Worm (Caenorhabditis elegans) whole organism, L1 larva: Measurements from ENCODE around the gene sip-1.
A peak's percentile ranks its signal among the peaks of the same experiment; 100 is the strongest.

Experiments used
- C04F5.9 ChIP-seq: sonication (generic microtip); optimal IDR thresholded peaks from 2 replicates; lab custom pipeline; 2016; ENCODE audit warnings: missing genetic modification characterization, missing compliant biosample characterization
- C34B4.2 ChIP-seq: sonication (generic microtip); optimal IDR thresholded peaks from 2 replicates; lab custom pipeline; 2017; ENCODE audit warnings: mild to moderate bottlenecking, missing genetic modification characterization, missing compliant biosample characterization
- F16B12.6 ChIP-seq: fragments of 150-350 bp; optimal IDR thresholded peaks from 2 replicates; lab custom pipeline; 2014; ENCODE audit warnings: missing biosample characterization, missing genetic modification characterization
- Y116A8C.19 ChIP-seq: sonication (generic microtip); optimal IDR thresholded peaks from 2 replicates; lab custom pipeline; 2016; ENCODE audit warnings: missing compliant biosample characterization, missing genetic modification characterization, borderline replicate concordance
- aha-1 ChIP-seq: fragments of 150-350 bp; optimal IDR thresholded peaks from 2 replicates; lab custom pipeline; 2014; ENCODE audit warnings: missing biosample characterization, missing genetic modification characterization
- alr-1 ChIP-seq: fragments of 200-800 bp; sonication (Bioruptor generic); optimal IDR thresholded peaks from 2 replicates; lab custom pipeline; 2018; ENCODE audit warnings: borderline replicate concordance, mild to moderate bottlenecking, missing genetic modification characterization, missing compliant biosample characterization
- blmp-1 ChIP-seq: fragments of 150-350 bp; optimal IDR thresholded peaks from 2 replicates; lab custom pipeline; 2014; ENCODE audit warnings: missing biosample characterization, missing genetic modification characterization
- ceh-82 ChIP-seq, 3 experiments: fragments of 150-350 bp in 1 of 3; sonication (generic microtip) in 2 of 3; optimal IDR thresholded peaks; 2 replicates each; lab custom pipeline; 2014 to 2017; ENCODE audit warnings: missing biosample characterization in 3 of 3, missing genetic modification characterization in 3 of 3
- ceh-90 ChIP-seq: sonication (generic microtip); optimal IDR thresholded peaks from 2 replicates; lab custom pipeline; 2016; ENCODE audit warnings: missing genetic modification characterization, missing compliant biosample characterization
- dsc-1 ChIP-seq: sonication (generic microtip); optimal IDR thresholded peaks from 2 replicates; lab custom pipeline; 2016; ENCODE audit warnings: mild to moderate bottlenecking, missing genetic modification characterization, missing compliant biosample characterization
- efl-1 ChIP-seq, 4 experiments: fragments of 150-350 bp; optimal IDR thresholded peaks in 3 of 4; peaks in 1 of 4; 1 replicate in 1 of 4; 2 replicates in 3 of 4; lab custom pipeline; 2014; ENCODE audit warnings: missing biosample characterization in 2 of 4, missing genetic modification characterization in 2 of 4, missing genetic modification reagents in 2 of 4
- egl-13 ChIP-seq: sonication (generic microtip); optimal IDR thresholded peaks from 2 replicates; lab custom pipeline; 2016; ENCODE audit warnings: missing genotype, missing genetic modification reagents, missing genetic modification characterization, missing compliant biosample characterization
- elt-3 ChIP-seq, 6 experiments: fragments of 150-350 bp in 1 of 6; sonication (generic microtip); optimal IDR thresholded peaks; 2 replicates each; lab custom pipeline; 2017 to 2018; ENCODE audit warnings: missing biosample characterization in 6 of 6, missing genetic modification characterization in 6 of 6, inconsistent platforms in 1 of 6
- hlh-17 ChIP-seq: fragments of 200-800 bp; sonication (Bioruptor generic); optimal IDR thresholded peaks from 2 replicates; lab custom pipeline; 2018; ENCODE audit warnings: missing genetic modification characterization, mild to moderate bottlenecking, missing compliant biosample characterization, moderate library complexity, borderline replicate concordance
- jun-1 ChIP-seq: fragments of 150-350 bp; optimal IDR thresholded peaks from 2 replicates; lab custom pipeline; 2014; ENCODE audit warnings: missing biosample characterization, missing genetic modification reagents, missing genetic modification characterization
- lin-13 ChIP-seq: fragments of 150-350 bp; optimal IDR thresholded peaks from 2 replicates; lab custom pipeline; 2014; ENCODE audit warnings: missing biosample characterization, missing genetic modification reagents, missing genetic modification characterization
- lin-14 ChIP-seq: fragments of 200-800 bp; sonication (Bioruptor generic); optimal IDR thresholded peaks from 2 replicates; lab custom pipeline; 2018; ENCODE audit warnings: mild to moderate bottlenecking, missing genetic modification characterization, moderate library complexity, missing compliant biosample characterization
- lin-15B ChIP-seq: fragments of 150-350 bp; sonication (generic microtip); optimal IDR thresholded peaks from 3 replicates; lab custom pipeline; 2014; ENCODE audit warnings: missing biosample characterization, missing genetic modification characterization
- lin-35 ChIP-seq, 2 experiments: fragments of 150-350 bp; optimal IDR thresholded peaks; 2 replicates each; lab custom pipeline; 2014; ENCODE audit warnings: missing biosample characterization in 2 of 2, missing genetic modification characterization in 2 of 2, missing genetic modification reagents in 2 of 2
- lin-39 ChIP-seq: fragments of 150-350 bp; optimal IDR thresholded peaks from 2 replicates; lab custom pipeline; 2014; ENCODE audit warnings: missing biosample characterization, missing genetic modification reagents, missing genetic modification characterization
- lsy-2 ChIP-seq, 2 experiments: fragments of 150-350 bp; optimal IDR thresholded peaks; 2 replicates each; lab custom pipeline; 2014; ENCODE audit warnings: missing biosample characterization in 2 of 2, missing genetic modification characterization in 2 of 2
- mdl-1 ChIP-seq, 2 experiments: fragments of 150-350 bp; optimal IDR thresholded peaks; 2 replicates each; lab custom pipeline; 2014 to 2017; ENCODE audit warnings: missing biosample characterization in 2 of 2, missing genetic modification characterization in 2 of 2, inconsistent platforms in 1 of 2
- mef-2 ChIP-seq: fragments of 150-350 bp; optimal IDR thresholded peaks from 2 replicates; lab custom pipeline; 2014; ENCODE audit warnings: missing biosample characterization, missing genetic modification characterization
- nhr-11 ChIP-seq: fragments of 150-350 bp; optimal IDR thresholded peaks from 2 replicates; lab custom pipeline; 2014; ENCODE audit warnings: missing biosample characterization, missing genetic modification characterization
- nhr-19 ChIP-seq: fragments of 200-800 bp; sonication (Bioruptor generic); conservative IDR thresholded peaks from 2 replicates; pipeline ENCODE4 v1.3.6; 2022; ENCODE audit warnings: missing genetic modification characterization, missing compliant biosample characterization
- nhr-20 ChIP-seq: sonication (generic microtip); optimal IDR thresholded peaks from 2 replicates; lab custom pipeline; 2016; ENCODE audit warnings: mild to moderate bottlenecking, missing genetic modification characterization, missing compliant biosample characterization
- nhr-77 ChIP-seq: fragments of 150-350 bp; optimal IDR thresholded peaks from 2 replicates; lab custom pipeline; 2014; ENCODE audit warnings: missing biosample characterization, missing genetic modification characterization
- nhr-85 ChIP-seq: sonication (generic microtip); peaks from one replicate; lab custom pipeline; 2016; ENCODE audit warnings: missing genetic modification characterization, inconsistent platforms, missing compliant biosample characterization
- nhr-90 ChIP-seq: sonication (generic microtip); optimal IDR thresholded peaks from 2 replicates; lab custom pipeline; 2016; ENCODE audit warnings: mild to moderate bottlenecking, missing genetic modification characterization, missing compliant biosample characterization; ENCODE audit not compliant: poor library complexity
- rnt-1 ChIP-seq: sonication (generic microtip); optimal IDR thresholded peaks from 2 replicates; lab custom pipeline; 2016; ENCODE audit warnings: mild to moderate bottlenecking, missing genetic modification characterization, moderate library complexity, missing compliant biosample characterization
- skn-1 ChIP-seq: fragments of 150-350 bp; optimal IDR thresholded peaks from 2 replicates; lab custom pipeline; 2014; ENCODE audit warnings: missing biosample characterization, missing genetic modification characterization
- snpc-4 ChIP-seq: fragments of 150-350 bp; optimal IDR thresholded peaks from 2 replicates; lab custom pipeline; 2014; ENCODE audit warnings: missing biosample characterization, missing genetic modification characterization
- sox-4 ChIP-seq: sonication (generic microtip); optimal IDR thresholded peaks from 2 replicates; lab custom pipeline; 2016; ENCODE audit warnings: missing genetic modification characterization, missing compliant biosample characterization
- sptf-1 ChIP-seq: fragments of 150-350 bp; optimal IDR thresholded peaks from 2 replicates; lab custom pipeline; 2014; ENCODE audit warnings: missing biosample characterization, missing genetic modification characterization
- swsn-7 ChIP-seq: sonication (generic microtip); optimal IDR thresholded peaks from 2 replicates; lab custom pipeline; 2016; ENCODE audit warnings: missing genetic modification characterization, missing compliant biosample characterization
- unc-130 ChIP-seq: fragments of 150-350 bp; optimal IDR thresholded peaks from 2 replicates; lab custom pipeline; 2017; ENCODE audit warnings: missing biosample characterization, missing genetic modification characterization, inconsistent platforms
- unc-62 ChIP-seq: fragments of 150-350 bp; optimal IDR thresholded peaks from 2 replicates; lab custom pipeline; 2014; ENCODE audit warnings: missing biosample characterization, missing genetic modification reagents, missing genetic modification characterization
- zip-4 ChIP-seq: fragments of 200-800 bp; sonication (Bioruptor generic); optimal IDR thresholded peaks from 2 replicates; lab custom pipeline; 2018; ENCODE audit warnings: mild to moderate bottlenecking, missing genetic modification characterization, moderate library complexity, missing compliant biosample characterization
- ztf-11 ChIP-seq, 2 experiments: sonication (generic microtip); optimal IDR thresholded peaks; 2 replicates each; lab custom pipeline; 2016 to 2017; ENCODE audit warnings: missing genetic modification characterization in 2 of 2, missing biosample characterization in 1 of 2, missing compliant biosample characterization in 1 of 2
- ztf-4 ChIP-seq: fragments of 150-350 bp; optimal IDR thresholded peaks from 2 replicates; lab custom pipeline; 2014; ENCODE audit warnings: missing biosample characterization, missing genetic modification characterization

The sip-1 gene

ce11 chrIII:10525927-10526326 is 19.3 kb upstream of the sip-1 start (continued):
- TF ChIP-seq nhr-90 (no peak), mdl-1 (tag; optimal IDR thresholded peaks at IDR 0.05; lab: Kevin White, UChicago) (peak in 1 of 2 experiments; percentile 7), rnt-1 (tag; lab: Kevin White, UChicago) (peak; percentile 72), nhr-77 (tag; lab: Kevin White, UChicago) (no peak), unc-130 (tag; lab: Kevin White, UChicago) (peak; percentile 51), nhr-20 (peak; percentile 11), lsy-2 (tag; optimal IDR thresholded peaks at IDR 0.05; lab: Kevin White, UChicago) (peak; percentile 27 to 48), lin-35 (GFP tag; optimal IDR thresholded peaks at IDR 0.05; lab: Kevin White, UChicago) (peak in 1 of 2 experiments; percentile 23), zip-4 (GFP tag; lab: Kevin White, UChicago) (no peak), mef-2 (no peak), elt-3 (tag; optimal IDR thresholded peaks at IDR 0.05; lab: Kevin White, UChicago) (no peak), nhr-85 (tag; lab: Kevin White, UChicago) (no peak), nhr-11 (tag; lab: Kevin White, UChicago) (no peak)
- TF ChIP-seq, all 84 proteins: peak for 15

ce11 chrIII:10524823-10525222 is 18.2 kb upstream of the sip-1 start:
- TF ChIP-seq aha-1 (tag; lab: Kevin White, UChicago) (no peak), lin-15B (tag; lab: Kevin White, UChicago) (no peak), jun-1 (tag; lab: Kevin White, UChicago) (no peak), lin-14 (GFP tag; lab: Kevin White, UChicago) (no peak), ceh-90 (tag; lab: Kevin White, UChicago) (no peak), hlh-17 (GFP tag; lab: Kevin White, UChicago) (no peak), blmp-1 (tag; lab: Kevin White, UChicago) (no peak), lin-39 (tag; lab: Kevin White, UChicago) (no peak), C34B4.2 (tag; lab: Kevin White, UChicago) (no peak), rnt-1 (tag; lab: Kevin White, UChicago) (no peak)

- TF ChIP-seq mef-2, result no peak
- no peak for TF ChIP-seq skn-1 (tag; lab: Kevin White, UChicago)
- TF ChIP-seq lin-39 (tag; lab: Kevin White, UChicago), result no peak
- TF ChIP-seq alr-1 (tag; lab: Kevin White, UChicago), result no peak
- no peak for TF ChIP-seq sptf-1 (tag; lab: Kevin White, UChicago)
- TF ChIP-seq C04F5.9 (tag; lab: Kevin White, UChicago), result no peak
- no peak for TF ChIP-seq elt-3 (tag; optimal IDR thresholded peaks at IDR 0.05; lab: Kevin White, UChicago)
- TF ChIP-seq efl-1 (optimal IDR thresholded peaks at IDR 0.05; lab: Kevin White, UChicago), result no peak
- TF ChIP-seq efl-1 (GFP tag; optimal IDR thresholded peaks at IDR 0.05 in 1 of 2; lab: Kevin White, UChicago), result no peak
- no peak for TF ChIP-seq nhr-77 (tag; lab: Kevin White, UChicago)
These were observed 16.4 kb upstream of the sip-1 start for ce11 chrIII:10523025-10523424.

ce11 chrIII:10521219-10521618 is 14.6 kb upstream of the sip-1 start:
- TF ChIP-seq nhr-20 (no peak), skn-1 (tag; lab: Kevin White, UChicago) (no peak), lin-35 (GFP tag; optimal IDR thresholded peaks at IDR 0.05; lab: Kevin White, UChicago) (no peak), swsn-7 (no peak), mdl-1 (tag; optimal IDR thresholded peaks at IDR 0.05; lab: Kevin White, UChicago) (no peak), ztf-11 (tag; optimal IDR thresholded peaks at IDR 0.05; lab: Kevin White, UChicago) (no peak), Y116A8C.19 (no peak), egl-13 (tag; lab: Kevin White, UChicago) (no peak), snpc-4 (tag; lab: Kevin White, UChicago) (no peak), ztf-4 (tag; lab: Kevin White, UChicago) (no peak), dsc-1 (tag; lab: Kevin White, UChicago) (no peak), F16B12.6 (tag; lab: Kevin White, UChicago) (no peak), lin-13 (GFP tag; lab: Kevin White, UChicago) (no peak), sox-4 (tag; lab: Kevin White, UChicago) (no peak), ceh-82 (tag; optimal IDR thresholded peaks at IDR 0.05; lab: Kevin White, UChicago) (no peak), unc-62 (no peak), nhr-19 (no peak), nhr-77 (tag; lab: Kevin White, UChicago) (no peak)
